Worm (Caenorhabditis elegans): ENCODE results near the gene sre-51.

The sre-51 gene

DNA sequence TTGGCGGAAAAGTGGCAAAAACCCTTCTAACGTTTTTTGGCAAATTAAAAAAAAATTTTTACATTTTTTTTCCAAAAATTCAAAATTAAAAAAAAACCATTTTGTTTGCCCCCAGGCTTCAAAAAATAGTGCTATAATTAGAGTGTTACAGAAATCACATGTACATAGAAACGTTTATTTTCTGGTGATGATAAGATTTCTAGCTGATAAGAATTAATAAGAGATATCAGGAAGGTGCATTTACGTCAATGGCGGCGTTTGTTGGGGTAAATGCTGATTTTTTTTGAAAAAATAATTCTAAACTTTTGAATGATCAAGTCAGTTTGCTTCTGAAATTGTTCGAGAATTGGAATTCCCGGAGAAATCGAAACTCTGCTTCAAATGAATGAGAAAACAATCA is 44.9 kb upstream of the sre-51 start:
- no peak for TF ChIP-seq ceh-8 (GFP tag; optimal IDR thresholded peaks at IDR 0.05)
- TF ChIP-seq efl-1 (optimal IDR thresholded peaks at IDR 0.05) = no peak
- TF ChIP-seq efl-1 (GFP tag; optimal IDR thresholded peaks at IDR 0.05 in 1 of 2) = no peak
- TF ChIP-seq lin-15B (tag; optimal IDR thresholded peaks at IDR 0.05) = no peak
- TF ChIP-seq nhr-237 (tag; optimal IDR thresholded peaks at IDR 0.05) = no peak
- TF ChIP-seq nhr-11 (tag; optimal IDR thresholded peaks at IDR 0.05) = no peak
- TF ChIP-seq sox-4 (tag; optimal IDR thresholded peaks at IDR 0.05) = no peak
- no peak for TF ChIP-seq sup-37 (GFP tag; optimal IDR thresholded peaks at IDR 0.05)
- TF ChIP-seq elt-2 (tag; optimal IDR thresholded peaks at IDR 0.05) = peak; percentile 9

ce11 chrII:12268857-12269256 is 42.8 kb upstream of the sre-51 start:
- no peak for TF ChIP-seq fkh-4 (tag; optimal IDR thresholded peaks at IDR 0.05; ENCODE audit: borderline replicate concordance)
- TF ChIP-seq pag-3 (tag; optimal IDR thresholded peaks at IDR 0.05; ENCODE audit: borderline replicate concordance, insufficient read depth) = peak; percentile 30
- no peak for TF ChIP-seq vab-15 (tag; optimal IDR thresholded peaks at IDR 0.05)
- TF ChIP-seq snu-23 (GFP tag; optimal IDR thresholded peaks at IDR 0.05) = no peak
- TF ChIP-seq sptf-1 (tag; optimal IDR thresholded peaks at IDR 0.05) = no peak
- no peak for TF ChIP-seq lin-15B (tag; optimal IDR thresholded peaks at IDR 0.05)
- no peak for TF ChIP-seq ceh-82 (tag; optimal IDR thresholded peaks at IDR 0.05)
- no peak for TF ChIP-seq mab-9 (GFP tag; IDR thresholded peaks at IDR 0.05)
- no peak for TF ChIP-seq nhr-47 (tag; optimal IDR thresholded peaks at IDR 0.05)
- no peak for TF ChIP-seq nhr-12 (tag; optimal IDR thresholded peaks at IDR 0.05)
- peak in 1 of 2 experiments; percentile 7 for TF ChIP-seq lin-35 (GFP tag; optimal IDR thresholded peaks at IDR 0.05)
- TF ChIP-seq dpl-1 (GFP tag; optimal IDR thresholded peaks at IDR 0.05) = peak in 1 of 3 experiments; percentile 11
- TF ChIP-seq tbx-2 (tag; optimal IDR thresholded peaks at IDR 0.05) = no peak
- TF ChIP-seq sox-4 (tag; optimal IDR thresholded peaks at IDR 0.05) = no peak
- TF ChIP-seq elt-3 (tag; optimal IDR thresholded peaks at IDR 0.05) = no peak
- no peak for TF ChIP-seq unc-30 (tag; optimal IDR thresholded peaks at IDR 0.05)
- TF ChIP-seq snpc-4 (tag; optimal IDR thresholded peaks at IDR 0.05) = no peak
- TF ChIP-seq hlh-4 (tag; optimal IDR thresholded peaks at IDR 0.05) = no peak
- TF ChIP-seq dsc-1 (tag; optimal IDR thresholded peaks at IDR 0.05) = no peak
- no peak for TF ChIP-seq elt-2 (tag; optimal IDR thresholded peaks at IDR 0.05)
- no peak for TF ChIP-seq nhr-20 (tag; optimal IDR thresholded peaks at IDR 0.05)
- no peak for TF ChIP-seq skn-1 (tag; optimal IDR thresholded peaks at IDR 0.05)
- TF ChIP-seq pax-3 (tag; optimal IDR thresholded peaks at IDR 0.05) = no peak
- TF ChIP-seq lin-39 (tag; optimal IDR thresholded peaks at IDR 0.05) = peak; percentile 25
- no peak for TF ChIP-seq fkh-10 (GFP tag; optimal IDR thresholded peaks at IDR 0.05)
- TF ChIP-seq ces-1 (GFP tag; optimal IDR thresholded peaks at IDR 0.05) = no peak
- TF ChIP-seq C16A3.4 (tag; optimal IDR thresholded peaks at IDR 0.05) = no peak
- no peak for TF ChIP-seq ceh-63 (GFP tag; optimal IDR thresholded peaks at IDR 0.05)
- TF ChIP-seq efl-1 (optimal IDR thresholded peaks at IDR 0.05) = peak; percentile 52 to 57
- peak in 1 of 2 experiments; percentile 79 for TF ChIP-seq efl-1 (GFP tag; optimal IDR thresholded peaks at IDR 0.05 in 1 of 2)
- TF ChIP-seq lin-14 (GFP tag; optimal IDR thresholded peaks at IDR 0.05) = no peak
- peak; percentile 74 for TF ChIP-seq nhr-19 (GFP tag; conservative IDR thresholded peaks at IDR 0.05)
- no peak for TF ChIP-seq Y116A8C.19 (tag; optimal IDR thresholded peaks at IDR 0.05; ENCODE audit: borderline replicate concordance)
- TF ChIP-seq jun-1 (tag; optimal IDR thresholded peaks at IDR 0.05) = no peak
- TF ChIP-seq C34B4.2 (tag; optimal IDR thresholded peaks at IDR 0.05) = no peak
- no peak for TF ChIP-seq egl-13 (tag; optimal IDR thresholded peaks at IDR 0.05)
- TF ChIP-seq pqm-1 (tag; optimal IDR thresholded peaks at IDR 0.05) = no peak
- no peak for TF ChIP-seq unc-86 (tag; optimal IDR thresholded peaks at IDR 0.05)
- no peak for TF ChIP-seq nhr-85 (tag)
- TF ChIP-seq ztf-11 (tag; optimal IDR thresholded peaks at IDR 0.05) = no peak
- peak; percentile 46 for TF ChIP-seq nhr-11 (tag; optimal IDR thresholded peaks at IDR 0.05)
- no peak for TF ChIP-seq nhr-71 (tag; optimal IDR thresholded peaks at IDR 0.05)
- TF ChIP-seq ama-1 (optimal IDR thresholded peaks at IDR 0.05) = no peak
- TF ChIP-seq C04F5.9 (tag; optimal IDR thresholded peaks at IDR 0.05) = no peak
- TF ChIP-seq mdl-1 (tag; optimal IDR thresholded peaks at IDR 0.05) = no peak
- no peak for TF ChIP-seq swsn-7 (tag; optimal IDR thresholded peaks at IDR 0.05)
- no peak for TF ChIP-seq blmp-1 (tag; optimal IDR thresholded peaks at IDR 0.05)
- no peak for TF ChIP-seq aly-2 (tag; optimal IDR thresholded peaks at IDR 0.05)

All from whole organism, L1 larva.